Fruit fly (Drosophila melanogaster): ENCODE results near the gene Jon74E.

The Jon74E gene

dm6 chr3L:17569737-17570546 lies 21.0 kb upstream of the Jon74E start (continued):
- TF ChIP-seq ERR (GFP tag; optimal IDR thresholded peaks at IDR 0.05) (no peak), CG17912 (GFP tag; optimal IDR thresholded peaks at IDR 0.05) (no peak), CG3995 (GFP tag; optimal IDR thresholded peaks at IDR 0.05) (no peak), chm (GFP tag; IDR thresholded peaks at IDR 0.05) (no peak), Six4 (GFP tag; optimal IDR thresholded peaks at IDR 0.05) (no peak), lilli (GFP tag; optimal IDR thresholded peaks at IDR 0.05) (no peak), prd (optimal IDR thresholded peaks at IDR 0.05) (no peak), prd (GFP tag; IDR thresholded peaks at IDR 0.05) (no peak), Hand (GFP tag; optimal IDR thresholded peaks at IDR 0.05) (no peak), toy (GFP tag; IDR thresholded peaks at IDR 0.05) (no peak), esg (GFP tag; conservative IDR thresholded peaks at IDR 0.05) (no peak), Rx (GFP tag; IDR thresholded peaks at IDR 0.05) (no peak), Blimp-1 (GFP tag; optimal IDR thresholded peaks at IDR 0.05) (peak; percentile 48), hkb (optimal IDR thresholded peaks at IDR 0.05) (no peak), hkb (GFP tag; IDR thresholded peaks at IDR 0.05) (no peak), Bgb (GFP tag; IDR thresholded peaks at IDR 0.05; ENCODE audit: partially characterized antibody) (no peak), D19A (tag; optimal IDR thresholded peaks at IDR 0.05) (no peak), Xrp1 (GFP tag; IDR thresholded peaks at IDR 0.05) (no peak), CG10267 (tag; optimal IDR thresholded peaks at IDR 0.05) (no peak), aop (GFP tag; IDR thresholded peaks at IDR 0.05) (no peak), CG3281 (GFP tag; optimal IDR thresholded peaks at IDR 0.05) (no peak), CG1832 (GFP tag; optimal IDR thresholded peaks at IDR 0.05) (no peak), sna (GFP tag; IDR thresholded peaks at IDR 0.05; ENCODE audit: partially characterized antibody) (no peak), luna (GFP tag; optimal IDR thresholded peaks at IDR 0.05) (no peak), CG13424 (tag; optimal IDR thresholded peaks at IDR 0.05) (no peak), Med (GFP tag) (peak; percentile 65), phol (tag; optimal IDR thresholded peaks at IDR 0.05) (no peak), CG15269 (tag; optimal IDR thresholded peaks at IDR 0.05) (no peak), Lim3 (GFP tag; IDR thresholded peaks at IDR 0.05) (no peak), vvl (GFP tag; IDR thresholded peaks at IDR 0.05) (0 out of 2 replicates have a peak, but pooled peaks have one; percentile 11), Meics (GFP tag; optimal IDR thresholded peaks at IDR 0.05) (no peak), HLHmδ (GFP tag; optimal IDR thresholded peaks at IDR 0.05) (no peak), D19B (GFP tag; optimal IDR thresholded peaks at IDR 0.05) (no peak), dm (GFP tag; optimal IDR thresholded peaks at IDR 0.05) (no peak), ac (GFP tag; optimal IDR thresholded peaks at IDR 0.05) (no peak), her (GFP tag; optimal IDR thresholded peaks at IDR 0.05) (no peak), Elba2 (GFP tag; optimal IDR thresholded peaks at IDR 0.05) (no peak), psq (GFP tag; optimal IDR thresholded peaks at IDR 0.05) (no peak), fd3F (GFP tag; optimal IDR thresholded peaks at IDR 0.05) (no peak), ase (GFP tag; IDR thresholded peaks at IDR 0.05) (no peak), CG6765 (GFP tag; optimal IDR thresholded peaks at IDR 0.05) (no peak), Mes4 (GFP tag; optimal IDR thresholded peaks at IDR 0.05) (no peak), Ravus (GFP tag; IDR thresholded peaks at IDR 0.05) (no peak), corto (GFP tag; optimal IDR thresholded peaks at IDR 0.05) (peak; percentile 32), dpn (GFP tag; optimal IDR thresholded peaks at IDR 0.05) (no peak), emc (GFP tag; optimal IDR thresholded peaks at IDR 0.05) (no peak), CG7357 (GFP tag; IDR thresholded peaks at IDR 0.05) (no peak), CG10959 (GFP tag; IDR thresholded peaks at IDR 0.05) (no peak), D (optimal IDR thresholded peaks at IDR 0.05) (no peak), D (GFP tag; optimal IDR thresholded peaks at IDR 0.05) (no peak), shn (GFP tag; optimal IDR thresholded peaks at IDR 0.05) (no peak), CG14441 (GFP tag; IDR thresholded peaks at IDR 0.05) (no peak)
